Worm (Caenorhabditis elegans) whole organism, young adult: ENCODE data around the gene C23H4.8.
A peak's percentile ranks its signal among the peaks of the same experiment; 100 is the strongest.

Source experiments
- C06A6.2 ChIP-seq: fragments of 200-800 bp; sonication (Bioruptor generic); conservative IDR thresholded peaks from 2 replicates; pipeline ENCODE4 v1.3.6; 2022; ENCODE audit warnings: missing genetic modification characterization, missing compliant biosample characterization
- F37B4.10 ChIP-seq: fragments of 200-800 bp; sonication (Bioruptor generic); IDR thresholded peaks from 2 replicates; pipeline ENCODE4 v1.3.6; 2022; ENCODE audit warnings: missing genetic modification characterization, missing compliant biosample characterization
- F49E8.2 ChIP-seq: sonication (generic microtip); optimal IDR thresholded peaks from 3 replicates; lab custom pipeline; 2017; ENCODE audit warnings: missing genetic modification characterization, mild to moderate bottlenecking, missing compliant biosample characterization, antibody characterized with exemption, moderate library complexity; ENCODE audit not compliant: insufficient read depth
- F52B5.7 ChIP-seq: sonication (generic microtip); optimal IDR thresholded peaks from 2 replicates; lab custom pipeline; 2016; ENCODE audit warnings: mild to moderate bottlenecking, missing genetic modification characterization, missing compliant biosample characterization
- F55B11.4 ChIP-seq: sonication (generic microtip); optimal IDR thresholded peaks from 2 replicates; lab custom pipeline; 2016; ENCODE audit warnings: missing compliant biosample characterization, missing genetic modification characterization, borderline replicate concordance; ENCODE audit not compliant: insufficient read depth
- K12H6.12 ChIP-seq: fragments of 200-800 bp; sonication (Bioruptor generic); optimal IDR thresholded peaks from 2 replicates; lab custom pipeline; 2018; ENCODE audit warnings: mild to moderate bottlenecking, missing genetic modification characterization, missing compliant biosample characterization
- T07F8.4 ChIP-seq: sonication (generic microtip); optimal IDR thresholded peaks from 2 replicates; lab custom pipeline; 2016; ENCODE audit warnings: mild to moderate bottlenecking, missing genetic modification characterization, moderate library complexity, missing compliant biosample characterization
- Y53F4B.3 ChIP-seq: fragments of 200-800 bp; sonication (Bioruptor generic); IDR thresholded peaks from 2 replicates; pipeline ENCODE4 v1.3.6; 2022; ENCODE audit warnings: missing genetic modification reagents, missing genetic modification characterization, missing compliant biosample characterization
- Y67H2A.10 ChIP-seq: fragments of 200-800 bp; sonication (Bioruptor generic); conservative IDR thresholded peaks from 2 replicates; pipeline ENCODE4 v1.3.6; 2022; ENCODE audit warnings: missing genetic modification reagents, missing genetic modification characterization, missing compliant biosample characterization
- ZK185.1 ChIP-seq: sonication (generic microtip); optimal IDR thresholded peaks from 2 replicates; lab custom pipeline; 2016; ENCODE audit warnings: mild to moderate bottlenecking, missing genetic modification characterization, missing compliant biosample characterization; ENCODE audit not compliant: poor library complexity, severe bottlenecking
- akir-1 ChIP-seq: fragments of 200-800 bp; sonication (Bioruptor generic); optimal IDR thresholded peaks from 2 replicates; lab custom pipeline; 2018; ENCODE audit warnings: mild to moderate bottlenecking, missing genetic modification characterization, moderate library complexity, missing compliant biosample characterization
- bed-1 ChIP-seq: fragments of 200-800 bp; sonication (Bioruptor generic); IDR thresholded peaks from 2 replicates; pipeline ENCODE4 v1.3.6; 2022; ENCODE audit warnings: missing genetic modification reagents, missing genetic modification characterization, missing compliant biosample characterization
- ceh-100 ChIP-seq: fragments of 200-800 bp; sonication (Bioruptor generic); IDR thresholded peaks from 2 replicates; pipeline ENCODE4 v1.3.6; 2022; ENCODE audit warnings: missing genetic modification reagents, missing genetic modification characterization, missing compliant biosample characterization
- ceh-40 ChIP-seq: fragments of 200-800 bp; sonication (Bioruptor generic); IDR thresholded peaks from 2 replicates; pipeline ENCODE4 v1.3.6; 2022; ENCODE audit warnings: missing genetic modification characterization, missing compliant biosample characterization
- dpl-1 ChIP-seq: fragments of 150-350 bp; optimal IDR thresholded peaks from 2 replicates; lab custom pipeline; 2014; ENCODE audit warnings: missing biosample characterization, missing genetic modification reagents, missing genetic modification characterization
- efl-1 ChIP-seq: fragments of 150-350 bp; optimal IDR thresholded peaks from 2 replicates; lab custom pipeline; 2014; ENCODE audit warnings: missing biosample characterization, missing genetic modification reagents, missing genetic modification characterization
- ekl-4 ChIP-seq: fragments of 200-800 bp; sonication (Bioruptor generic); IDR thresholded peaks from 2 replicates; pipeline ENCODE4 v1.3.6; 2022; ENCODE audit warnings: missing genetic modification reagents, missing genetic modification characterization, missing compliant biosample characterization
- ets-4 ChIP-seq: fragments of 200-800 bp; sonication (Bioruptor generic); optimal IDR thresholded peaks from 2 replicates; lab custom pipeline; 2018; ENCODE audit warnings: mild to moderate bottlenecking, missing genetic modification characterization, missing compliant biosample characterization
- gei-17 ChIP-seq: fragments of 200-800 bp; sonication (Bioruptor generic); optimal IDR thresholded peaks from 2 replicates; lab custom pipeline; 2018; ENCODE audit warnings: mild to moderate bottlenecking, missing genetic modification characterization, missing compliant biosample characterization
- hmg-1.2 ChIP-seq: fragments of 200-800 bp; sonication (Bioruptor generic); IDR thresholded peaks from 2 replicates; pipeline ENCODE4 v1.3.6; 2022; ENCODE audit warnings: missing genetic modification reagents, missing genetic modification characterization, missing compliant biosample characterization
- lag-1 ChIP-seq: fragments of 200-800 bp; sonication (Bioruptor generic); IDR thresholded peaks from 2 replicates; pipeline ENCODE4 v1.3.6; 2022; ENCODE audit warnings: missing genetic modification reagents, missing genetic modification characterization, missing compliant biosample characterization
- let-526 ChIP-seq: fragments of 200-800 bp; sonication (Bioruptor generic); IDR thresholded peaks from 2 replicates; pipeline ENCODE4 v1.3.6; 2022; ENCODE audit warnings: missing genetic modification reagents, missing genetic modification characterization, missing compliant biosample characterization
- let-607 ChIP-seq, 2 experiments: fragments of 200-800 bp in 1 of 2; sonication (Bioruptor generic) in 1 of 2; sonication (generic microtip) in 1 of 2; optimal IDR thresholded peaks; 2 replicates each; lab custom pipeline; 2016 to 2018; ENCODE audit warnings: mild to moderate bottlenecking in 2 of 2, missing compliant biosample characterization in 2 of 2, missing genetic modification characterization in 2 of 2, moderate library complexity in 2 of 2, missing genotype in 1 of 2
- lin-26 ChIP-seq: fragments of 200-800 bp; sonication (Bioruptor generic); IDR thresholded peaks from 2 replicates; pipeline ENCODE4 v1.3.6; 2022; ENCODE audit warnings: missing genetic modification reagents, missing genetic modification characterization, missing compliant biosample characterization
- lin-35 ChIP-seq, 3 experiments: fragments of 150-350 bp in 2 of 3; sonication (generic microtip) in 1 of 3; optimal IDR thresholded peaks; 2 replicates each; lab custom pipeline; 2014 to 2018; ENCODE audit warnings: missing biosample characterization in 3 of 3, missing genetic modification characterization in 3 of 3, missing genetic modification reagents in 3 of 3
- lin-54 ChIP-seq: fragments of 200-800 bp; sonication (Bioruptor generic); optimal IDR thresholded peaks from 2 replicates; lab custom pipeline; 2018; ENCODE audit warnings: mild to moderate bottlenecking, missing genetic modification characterization, missing compliant biosample characterization
- madf-3 ChIP-seq: fragments of 200-800 bp; sonication (Bioruptor generic); IDR thresholded peaks from 2 replicates; pipeline ENCODE4 v1.3.6; 2022; ENCODE audit warnings: missing genetic modification reagents, missing genetic modification characterization, missing compliant biosample characterization
- mes-4 ChIP-seq: sonication (generic microtip); optimal IDR thresholded peaks from 2 replicates; lab custom pipeline; 2016; ENCODE audit warnings: missing genotype, missing genetic modification characterization, missing compliant biosample characterization
- pha-4 ChIP-seq: fragments of 150-350 bp; sonication (generic microtip); optimal IDR thresholded peaks from 2 replicates; lab custom pipeline; 2014; ENCODE audit warnings: missing biosample characterization, missing genetic modification reagents, missing genetic modification characterization
- rpc-1 ChIP-seq, 2 experiments: fragments of 150-350 bp in 1 of 2; sonication (generic microtip) in 1 of 2; optimal IDR thresholded peaks; 2 replicates each; lab custom pipeline; 2014 to 2018; ENCODE audit warnings: missing biosample characterization in 1 of 2, missing genetic modification characterization in 1 of 2, missing genetic modification reagents in 1 of 2, missing genotype in 1 of 2
- snpc-4 ChIP-seq, 5 experiments: fragments of 150-350 bp in 1 of 5; sonication (generic microtip) in 4 of 5; optimal IDR thresholded peaks; 2 replicates each; lab custom pipeline; 2014 to 2018; ENCODE audit warnings: missing genetic modification characterization in 5 of 5, missing biosample characterization in 3 of 5, antibody characterized with exemption in 2 of 5, mild to moderate bottlenecking in 2 of 5, missing compliant biosample characterization in 2 of 5, missing genotype in 2 of 5, moderate library complexity in 2 of 5, missing genetic modification reagents in 1 of 5
- tbp1 ChIP-seq: fragments of 200-800 bp; sonication (Bioruptor generic); optimal IDR thresholded peaks from 2 replicates; lab custom pipeline; 2018; ENCODE audit warnings: mild to moderate bottlenecking, missing genetic modification characterization, missing compliant biosample characterization
- tlf-1 ChIP-seq: fragments of 200-800 bp; sonication (Bioruptor generic); optimal IDR thresholded peaks from 2 replicates; lab custom pipeline; 2018; ENCODE audit warnings: mild to moderate bottlenecking, missing genetic modification characterization, missing compliant biosample characterization
- unc-62 ChIP-seq: fragments of 150-350 bp; optimal IDR thresholded peaks from 2 replicates; lab custom pipeline; 2014; ENCODE audit warnings: missing biosample characterization, missing genetic modification reagents, missing genetic modification characterization
- xnd-1 ChIP-seq: sonication (generic microtip); optimal IDR thresholded peaks from 2 replicates; lab custom pipeline; 2016; ENCODE audit warnings: missing genotype, missing genetic modification reagents, missing genetic modification characterization, missing compliant biosample characterization
- zim-3 ChIP-seq: sonication (generic microtip); optimal IDR thresholded peaks from 2 replicates; lab custom pipeline; 2017; ENCODE audit warnings: mild to moderate bottlenecking, missing genetic modification characterization, moderate library complexity, missing compliant biosample characterization
- ztf-22 ChIP-seq: fragments of 200-800 bp; sonication (Bioruptor generic); optimal IDR thresholded peaks from 2 replicates; lab custom pipeline; 2018; ENCODE audit warnings: mild to moderate bottlenecking, missing genetic modification characterization, moderate library complexity, missing compliant biosample characterization
- ztf-3 ChIP-seq: fragments of 200-800 bp; sonication (Bioruptor generic); optimal IDR thresholded peaks from 2 replicates; lab custom pipeline; 2018; ENCODE audit warnings: mild to moderate bottlenecking, missing genetic modification characterization, missing compliant biosample characterization

The C23H4.8 gene

ce11 chrX:12216943-12217342, at the start of gene C23H4.8:
Gene C23H4.8 (plus strand): TSS chrX:12217243.
- TF ChIP-seq ceh-100 (GFP tag; lab: Robert Waterston, UW) (no peak), K12H6.12 (tag; lab: Kevin White, UChicago) (no peak), gei-17 (GFP tag; lab: Kevin White, UChicago) (no peak), Y53F4B.3 (GFP tag; lab: Robert Waterston, UW) (no peak), C06A6.2 (no peak), ztf-22 (no peak), lin-26 (GFP tag; lab: Robert Waterston, UW) (no peak), madf-3 (GFP tag; lab: Robert Waterston, UW) (no peak), Y67H2A.10 (GFP tag; lab: Robert Waterston, UW) (no peak), F55B11.4 (no peak), ztf-3 (GFP tag; lab: Kevin White, UChicago) (no peak)
- TF ChIP-seq, all 124 proteins: peak for 0

ce11 chrX:12167632-12168377, 49.2 kb upstream of the C23H4.8 start:
- TF ChIP-seq T07F8.4 (tag; lab: Kevin White, UChicago) (no peak), lag-1 (GFP tag; lab: Robert Waterston, UW) (no peak), bed-1 (GFP tag; lab: Robert Waterston, UW) (no peak), xnd-1 (tag; lab: Kevin White, UChicago) (no peak), efl-1 (no peak), lin-26 (GFP tag; lab: Robert Waterston, UW) (no peak), lin-54 (GFP tag; lab: Kevin White, UChicago) (no peak), F52B5.7 (no peak), ets-4 (no peak), let-607 (tag; optimal IDR thresholded peaks at IDR 0.05; lab: Kevin White, UChicago) (no peak), F37B4.10 (GFP tag; lab: Robert Waterston, UW) (no peak), dpl-1 (GFP tag; lab: Kevin White, UChicago) (no peak), mes-4 (no peak), hmg-1.2 (GFP tag; lab: Robert Waterston, UW) (no peak), K12H6.12 (tag; lab: Kevin White, UChicago) (no peak), F49E8.2 (tag; lab: Kevin White, UChicago) (no peak)

ce11 chrX:12168765-12169164, 48.3 kb upstream of the C23H4.8 start:
- TF ChIP-seq zim-3 (tag; lab: Kevin White, UChicago) (no peak), pha-4 (tag; lab: Kevin White, UChicago) (no peak), lag-1 (GFP tag; lab: Robert Waterston, UW) (no peak), ceh-40 (GFP tag; lab: Robert Waterston, UW) (no peak), snpc-4 (GFP tag; optimal IDR thresholded peaks at IDR 0.05; lab: Kevin White, UChicago) (no peak), snpc-4 (tag; optimal IDR thresholded peaks at IDR 0.05; lab: Kevin White, UChicago) (no peak), tbp1 (GFP tag; lab: Kevin White, UChicago) (no peak), lin-35 (GFP tag; optimal IDR thresholded peaks at IDR 0.05; lab: Kevin White, UChicago) (peak in 1 of 3 experiments; percentile 32), ekl-4 (GFP tag; lab: Robert Waterston, UW) (no peak), unc-62 (GFP tag; lab: Kevin White, UChicago) (no peak), akir-1 (GFP tag; lab: Kevin White, UChicago) (no peak), K12H6.12 (tag; lab: Kevin White, UChicago) (no peak), madf-3 (GFP tag; lab: Robert Waterston, UW) (0 out of 2 replicates have a peak, but pooled peaks have one; percentile 17), ZK185.1 (tag; lab: Kevin White, UChicago) (no peak), tlf-1 (GFP tag; lab: Kevin White, UChicago) (no peak), rpc-1 (optimal IDR thresholded peaks at IDR 0.05; lab: Kevin White, UChicago) (no peak), rpc-1 (tag; optimal IDR thresholded peaks at IDR 0.05; lab: Kevin White, UChicago) (no peak), let-526 (no peak)
